Fruit fly (Drosophila melanogaster) whole organism, embryonic: ENCODE data around the gene CG32772.

ENCODE experiments used
- Adf1 ChIP-seq: fragments of 200-800 bp; sonication (Bioruptor generic); IDR thresholded peaks from 2 replicates; pipeline ENCODE4 v1.3.6; 2022; ENCODE audit warnings: missing biosample characterization, missing genetic modification characterization
- CG11247 ChIP-seq: fragments of 200-800 bp; sonication (Bioruptor generic); IDR thresholded peaks from 2 replicates; pipeline ENCODE4 v1.3.6; 2022; ENCODE audit warnings: missing biosample characterization, missing genetic modification characterization
- CG11504 ChIP-seq: fragments of 200-800 bp; sonication (Bioruptor generic); optimal IDR thresholded peaks from 3 replicates; lab custom pipeline; 2019; ENCODE audit warnings: missing biosample characterization, mild to moderate bottlenecking, missing genetic modification characterization, moderate library complexity
- CG11695 ChIP-seq: fragments of 200-800 bp; sonication (Bioruptor generic); IDR thresholded peaks from 3 replicates; pipeline ENCODE4 v1.3.6; 2022; ENCODE audit warnings: missing biosample characterization, missing genetic modification characterization
- CG12942 ChIP-seq: fragments of 200-800 bp; sonication (Bioruptor generic); optimal IDR thresholded peaks from 3 replicates; lab custom pipeline; 2016; ENCODE audit warnings: missing biosample characterization, missing genetic modification characterization
- CG13296 ChIP-seq: fragments of 200-800 bp; sonication (Bioruptor generic); optimal IDR thresholded peaks from 3 replicates; lab custom pipeline; 2018; ENCODE audit warnings: missing biosample characterization, mild to moderate bottlenecking, missing genetic modification characterization
- CG14860 ChIP-seq: fragments of 200-800 bp; sonication (Bioruptor generic); IDR thresholded peaks from 3 replicates; pipeline ENCODE4 v1.3.6; 2022; ENCODE audit warnings: missing biosample characterization, missing genetic modification characterization; ENCODE audit not compliant: partially characterized antibody
- CG1603 ChIP-seq: fragments of 200-800 bp; sonication (Bioruptor generic); optimal IDR thresholded peaks from 2 replicates; lab custom pipeline; 2019; ENCODE audit warnings: missing biosample characterization, mild to moderate bottlenecking, missing genetic modification characterization, moderate library complexity
- CG17361 ChIP-seq: fragments of 200-800 bp; sonication (Bioruptor generic); IDR thresholded peaks from 3 replicates; pipeline ENCODE4 v1.3.6; 2022; ENCODE audit warnings: missing biosample characterization, missing genetic modification characterization
- CG17802 ChIP-seq: fragments of 200-800 bp; sonication (Bioruptor generic); optimal IDR thresholded peaks from 2 replicates; lab custom pipeline; 2018; ENCODE audit warnings: missing biosample characterization, mild to moderate bottlenecking, missing genetic modification characterization, moderate library complexity
- CG2889 ChIP-seq: fragments of 200-800 bp; sonication (Bioruptor generic); IDR thresholded peaks from 3 replicates; pipeline ENCODE4 v1.3.6; 2022; ENCODE audit warnings: missing biosample characterization, missing genetic modification characterization
- CG31388 ChIP-seq: fragments of 200-800 bp; sonication (Bioruptor generic); optimal IDR thresholded peaks from 2 replicates; lab custom pipeline; 2016; ENCODE audit warnings: missing biosample characterization, missing genetic modification characterization
- CG32772 ChIP-seq: fragments of 200-800 bp; sonication (Bioruptor generic); IDR thresholded peaks from 2 replicates; pipeline ENCODE4 v1.3.6; 2022; ENCODE audit warnings: missing biosample characterization, missing genetic modification characterization
- CG4404 ChIP-seq: fragments of 200-800 bp; sonication (Bioruptor generic); IDR thresholded peaks from 2 replicates; pipeline ENCODE4 v1.3.6; 2022; ENCODE audit warnings: missing biosample characterization, missing genetic modification characterization
- CG4424 ChIP-seq: fragments of 200-800 bp; sonication (Bioruptor generic); optimal IDR thresholded peaks from 3 replicates; lab custom pipeline; 2016; ENCODE audit warnings: missing biosample characterization, missing genetic modification characterization
- CG4617 ChIP-seq: fragments of 200-800 bp; sonication (Bioruptor generic); optimal IDR thresholded peaks from 3 replicates; lab custom pipeline; 2016; ENCODE audit warnings: missing biosample characterization, missing genetic modification characterization, borderline replicate concordance
- CG7928 ChIP-seq: fragments of 200-800 bp; sonication (Bioruptor generic); optimal IDR thresholded peaks from 2 replicates; lab custom pipeline; 2017; ENCODE audit warnings: missing biosample characterization, mild to moderate bottlenecking, missing genetic modification characterization
- D ChIP-seq, 2 experiments: fragments of 200-800 bp in 1 of 2; fragments of >200 bp in 1 of 2; sonication (Bioruptor generic) in 1 of 2; optimal IDR thresholded peaks; 2 replicates in 1 of 2; 3 replicates in 1 of 2; lab custom pipeline; 2017; ENCODE audit warnings: mild to moderate bottlenecking in 1 of 2, missing biosample characterization in 1 of 2, missing genetic modification characterization in 1 of 2, missing genetic modification reagents in 1 of 2
- Dek ChIP-seq: fragments of 200-800 bp; sonication (Bioruptor generic); optimal IDR thresholded peaks from 3 replicates; lab custom pipeline; 2019; ENCODE audit warnings: missing biosample characterization, mild to moderate bottlenecking, missing genetic modification characterization, moderate library complexity
- Drgx ChIP-seq: fragments of 200-800 bp; sonication (Bioruptor generic); IDR thresholded peaks from 2 replicates; pipeline ENCODE4 v1.3.6; 2022; ENCODE audit warnings: missing biosample characterization, missing genetic modification characterization
- ERR ChIP-seq: fragments of 200-800 bp; sonication (Bioruptor generic); optimal IDR thresholded peaks from 2 replicates; lab custom pipeline; 2016; ENCODE audit warnings: missing biosample characterization, missing genetic modification characterization
- Ets97D ChIP-seq: fragments of 200-800 bp; sonication (Bioruptor generic); optimal IDR thresholded peaks from 3 replicates; lab custom pipeline; 2016; ENCODE audit warnings: missing biosample characterization, missing genetic modification characterization
- GATAe ChIP-seq: fragments of 200-800 bp; sonication (Bioruptor generic); conservative IDR thresholded peaks from 2 replicates; pipeline ENCODE4 v1.3.6; 2022; ENCODE audit warnings: missing biosample characterization, missing genetic modification characterization
- Myb ChIP-seq: fragments of 200-800 bp; sonication (Bioruptor generic); optimal IDR thresholded peaks from 2 replicates; lab custom pipeline; 2016; ENCODE audit warnings: missing biosample characterization, missing genetic modification characterization
- NC2α ChIP-seq: fragments of 200-800 bp; sonication (Bioruptor generic); optimal IDR thresholded peaks from 2 replicates; lab custom pipeline; 2016; ENCODE audit warnings: missing biosample characterization, missing genetic modification characterization
- Optix ChIP-seq: fragments of 200-800 bp; sonication (Bioruptor generic); IDR thresholded peaks from 3 replicates; pipeline ENCODE4 v1.3.6; 2022; ENCODE audit warnings: missing biosample characterization, missing genetic modification characterization
- PHDP ChIP-seq: fragments of 200-800 bp; sonication (Bioruptor generic); optimal IDR thresholded peaks from 3 replicates; lab custom pipeline; 2018; ENCODE audit warnings: missing biosample characterization, mild to moderate bottlenecking, missing genetic modification characterization, moderate library complexity
- Sox100B ChIP-seq: fragments of 200-800 bp; sonication (Bioruptor generic); optimal IDR thresholded peaks from 3 replicates; lab custom pipeline; 2018; ENCODE audit warnings: missing biosample characterization, mild to moderate bottlenecking, missing genetic modification characterization
- YL-1 ChIP-seq: fragments of 200-800 bp; sonication (Bioruptor generic); optimal IDR thresholded peaks from 3 replicates; lab custom pipeline; 2017; ENCODE audit warnings: missing biosample characterization, mild to moderate bottlenecking, missing genetic modification characterization
- bsh ChIP-seq, 2 experiments: fragments of 200-800 bp; sonication (Bioruptor generic); optimal IDR thresholded peaks; 2 replicates each; lab custom pipeline; 2017 to 2018; ENCODE audit warnings: mild to moderate bottlenecking in 2 of 2, missing biosample characterization in 2 of 2, missing genetic modification characterization in 2 of 2, moderate library complexity in 1 of 2
- da ChIP-seq: fragments of 200-800 bp; sonication (Bioruptor generic); optimal IDR thresholded peaks from 2 replicates; lab custom pipeline; 2016; ENCODE audit warnings: missing biosample characterization, missing genetic modification characterization
- dmrt11E ChIP-seq: fragments of 200-800 bp; sonication (Bioruptor generic); optimal IDR thresholded peaks from 3 replicates; lab custom pipeline; 2018; ENCODE audit warnings: missing biosample characterization, mild to moderate bottlenecking, missing genetic modification characterization, moderate library complexity
- ewg ChIP-seq: fragments of 200-800 bp; sonication (Bioruptor generic); optimal IDR thresholded peaks from 3 replicates; lab custom pipeline; 2017; ENCODE audit warnings: mild to moderate bottlenecking, missing biosample characterization, missing genetic modification reagents, missing genetic modification characterization
- ftz-f1 ChIP-seq: fragments of 200-800 bp; sonication (Bioruptor generic); optimal IDR thresholded peaks from 2 replicates; lab custom pipeline; 2016; ENCODE audit warnings: missing biosample characterization, missing genetic modification characterization
- ham ChIP-seq: fragments of 200-800 bp; sonication (Bioruptor generic); IDR thresholded peaks from 2 replicates; pipeline ENCODE4 v1.3.6; 2022; ENCODE audit warnings: missing biosample characterization, missing genetic modification characterization
- hth ChIP-seq: fragments of >200 bp; optimal IDR thresholded peaks from 2 replicates; lab custom pipeline; 2017; ENCODE audit warnings: inconsistent platforms
- klu ChIP-seq: fragments of 200-800 bp; sonication (Bioruptor generic); IDR thresholded peaks from 2 replicates; pipeline ENCODE4 v1.3.6; 2022; ENCODE audit warnings: missing biosample characterization, missing genetic modification characterization
- luna ChIP-seq: fragments of 200-800 bp; sonication (Bioruptor generic); optimal IDR thresholded peaks from 2 replicates; lab custom pipeline; 2016; ENCODE audit warnings: missing biosample characterization, missing genetic modification characterization
- mld ChIP-seq: fragments of 200-800 bp; sonication (Bioruptor generic); IDR thresholded peaks from 3 replicates; pipeline ENCODE4 v1.3.6; 2022; ENCODE audit warnings: missing biosample characterization, missing genetic modification characterization; ENCODE audit not compliant: partially characterized antibody
- nmo ChIP-seq: fragments of 200-800 bp; sonication (Bioruptor generic); optimal IDR thresholded peaks from 2 replicates; lab custom pipeline; 2018; ENCODE audit warnings: missing biosample characterization, mild to moderate bottlenecking, missing genetic modification characterization, moderate library complexity
- nom ChIP-seq: fragments of 200-800 bp; sonication (Bioruptor generic); optimal IDR thresholded peaks from 2 replicates; lab custom pipeline; 2017; ENCODE audit warnings: missing biosample characterization, missing genetic modification characterization, mild to moderate bottlenecking, moderate library complexity, missing genetic modification reagents
- pfk ChIP-seq: fragments of 200-800 bp; sonication (Bioruptor generic); optimal IDR thresholded peaks from 2 replicates; lab custom pipeline; 2018; ENCODE audit warnings: missing biosample characterization, mild to moderate bottlenecking, missing genetic modification characterization, moderate library complexity
- schlank ChIP-seq: fragments of 200-800 bp; sonication (Bioruptor generic); optimal IDR thresholded peaks from 2 replicates; lab custom pipeline; 2018; ENCODE audit warnings: missing biosample characterization, mild to moderate bottlenecking, missing genetic modification characterization
- scrt ChIP-seq: fragments of 200-800 bp; sonication (Bioruptor generic); optimal IDR thresholded peaks from 2 replicates; lab custom pipeline; 2018; ENCODE audit warnings: missing biosample characterization, mild to moderate bottlenecking, missing genetic modification characterization, moderate library complexity
- sens-2 ChIP-seq: fragments of 200-800 bp; sonication (Bioruptor generic); IDR thresholded peaks from 2 replicates; pipeline ENCODE4 v1.3.6; 2022; ENCODE audit warnings: missing biosample characterization, missing genetic modification characterization
- slbo ChIP-seq: fragments of 200-800 bp; sonication (Bioruptor generic); IDR thresholded peaks from 2 replicates; pipeline ENCODE4 v1.3.6; 2022; ENCODE audit warnings: missing biosample characterization, missing genetic modification characterization
- tna ChIP-seq: fragments of 200-800 bp; sonication (Bioruptor generic); IDR thresholded peaks from 2 replicates; pipeline ENCODE4 v1.3.6; 2022; ENCODE audit warnings: missing biosample characterization, missing genetic modification characterization; ENCODE audit not compliant: partially characterized antibody
- tx ChIP-seq: fragments of 200-800 bp; sonication (Bioruptor generic); optimal IDR thresholded peaks from 2 replicates; lab custom pipeline; 2016; ENCODE audit warnings: missing biosample characterization, missing genetic modification characterization
- unc-4 ChIP-seq: fragments of 200-800 bp; sonication (Bioruptor generic); IDR thresholded peaks from 2 replicates; pipeline ENCODE4 v1.3.6; 2022; ENCODE audit warnings: missing biosample characterization, missing genetic modification characterization; ENCODE audit not compliant: partially characterized antibody

Gene CG32772

dm6 chrX:4939788-4940441, 31.0 kb downstream of the CG32772 start (continued):
- TF ChIP-seq Dek (tag; lab: Kevin White, UChicago), result peak; percentile 86
- peak; percentile 95 for TF ChIP-seq nmo (GFP tag; lab: Kevin White, UChicago)
- TF ChIP-seq CG13296, result peak; percentile 88
- peak; percentile 79 for TF ChIP-seq scrt (GFP tag; lab: Kevin White, UChicago)
- TF ChIP-seq CG31388 (GFP tag; lab: Kevin White, UChicago), result peak; percentile 92
- peak; percentile 96 for TF ChIP-seq CG4424 (GFP tag; lab: Kevin White, UChicago)
- peak; percentile 92 for TF ChIP-seq PHDP (tag; lab: Kevin White, UChicago)
- peak; percentile 84 for TF ChIP-seq da (GFP tag; lab: Kevin White, UChicago)
- TF ChIP-seq CG1603, result peak; percentile 98
- TF ChIP-seq schlank, result peak; percentile 48
- TF ChIP-seq CG11247 (GFP tag; lab: Robert Waterston, UW), result peak; percentile 88
- TF ChIP-seq dmrt11E (tag; lab: Kevin White, UChicago), result peak; percentile 96
- TF ChIP-seq CG7928, result peak; percentile 48
- peak; percentile 89 for TF ChIP-seq nom
- TF ChIP-seq sens-2 (GFP tag; lab: Robert Waterston, UW), result peak; percentile 98
- TF ChIP-seq CG12942 (GFP tag; lab: Kevin White, UChicago), result peak; percentile 86
- no peak for TF ChIP-seq tna (GFP tag; lab: Robert Waterston, UW)
- peak; percentile 95 for TF ChIP-seq CG11504
- no peak for TF ChIP-seq mld (GFP tag; lab: Robert Waterston, UW)
- TF ChIP-seq slbo (GFP tag; lab: Robert Waterston, UW), result peak; percentile 92
- TF ChIP-seq CG17361 (GFP tag; lab: Robert Waterston, UW), result peak; percentile 94
- TF ChIP-seq GATAe (GFP tag; lab: Robert Waterston, UW), result peak; percentile 47
- peak; percentile 99 for TF ChIP-seq CG32772
- peak; percentile 92 for TF ChIP-seq CG11695
- TF ChIP-seq pfk (GFP tag; lab: Kevin White, UChicago), result peak; percentile 1
- peak; percentile 97 for TF ChIP-seq Optix
- peak; percentile 92 for TF ChIP-seq ERR (GFP tag; lab: Kevin White, UChicago)
- no peak for TF ChIP-seq D (optimal IDR thresholded peaks at IDR 0.05; lab: Kevin White, UChicago)
- peak; percentile 94 for TF ChIP-seq D (GFP tag; optimal IDR thresholded peaks at IDR 0.05; lab: Kevin White, UChicago)
- no peak for TF ChIP-seq hth (lab: Kevin White, UChicago)
- TF ChIP-seq CG17802 (tag; lab: Kevin White, UChicago), result peak; percentile 87
- peak; percentile 90 for TF ChIP-seq tx (GFP tag; lab: Kevin White, UChicago)
- TF ChIP-seq luna, result peak; percentile 38
- TF ChIP-seq Drgx (GFP tag; lab: Robert Waterston, UW), result peak; percentile 98
- peak; percentile 94 for TF ChIP-seq CG4404 (GFP tag; lab: Robert Waterston, UW)
- TF ChIP-seq Adf1 (GFP tag; lab: Robert Waterston, UW), result no peak; the same call in 1 of the 2 replicates
- no peak for TF ChIP-seq CG14860 (GFP tag; lab: Robert Waterston, UW)
- TF ChIP-seq CG4617, result peak; percentile 87
- peak; percentile 73 for TF ChIP-seq Ets97D
- TF ChIP-seq bsh (GFP tag; optimal IDR thresholded peaks at IDR 0.05; lab: Kevin White, UChicago), result peak; percentile 83 to 97
- TF ChIP-seq Myb (GFP tag; lab: Kevin White, UChicago), result peak; percentile 74
- TF ChIP-seq unc-4 (GFP tag; lab: Robert Waterston, UW), result no peak
- TF ChIP-seq CG2889 (GFP tag; lab: Robert Waterston, UW), result peak; percentile 85
- no peak for TF ChIP-seq ftz-f1 (GFP tag; lab: Kevin White, UChicago)
- peak; percentile 92 for TF ChIP-seq Sox100B
- peak; percentile 75 for TF ChIP-seq klu
- TF ChIP-seq YL-1, result peak; percentile 41
- peak; percentile 91 for TF ChIP-seq NC2α (GFP tag; lab: Kevin White, UChicago)
- peak; percentile 88 for TF ChIP-seq ewg (GFP tag; lab: Kevin White, UChicago)
- TF ChIP-seq ham (GFP tag; lab: Robert Waterston, UW), result no peak
